Fruit fly (Drosophila melanogaster) whole organism, adult: Measurements from ENCODE around the gene CG17105.

Experiments
- CG12768 ChIP-seq: fragments of 200-800 bp; sonication (Bioruptor generic); optimal IDR thresholded peaks from 2 replicates; lab custom pipeline; 2017; ENCODE audit warnings: missing biosample characterization, missing genetic modification characterization, mild to moderate bottlenecking, moderate library complexity, missing genetic modification reagents
- CG33017 ChIP-seq: fragments of 200-800 bp; sonication (Bioruptor generic); optimal IDR thresholded peaks from 2 replicates; lab custom pipeline; 2018; ENCODE audit warnings: missing biosample characterization, mild to moderate bottlenecking, missing genetic modification characterization, moderate library complexity
- CG7045 ChIP-seq: fragments of 200-800 bp; sonication (Bioruptor generic); optimal IDR thresholded peaks from 2 replicates; lab custom pipeline; 2017; ENCODE audit warnings: missing biosample characterization, mild to moderate bottlenecking, missing genetic modification characterization
- CG7101 ChIP-seq: fragments of 200-800 bp; sonication (Bioruptor generic); optimal IDR thresholded peaks from 2 replicates; lab custom pipeline; 2018; ENCODE audit warnings: missing biosample characterization, mild to moderate bottlenecking, missing genetic modification characterization, moderate library complexity
- Crg-1 ChIP-seq: fragments of 200-800 bp; sonication (Bioruptor generic); optimal IDR thresholded peaks from 2 replicates; lab custom pipeline; 2016; ENCODE audit warnings: missing biosample characterization, missing genetic modification characterization
- Hr96 ChIP-seq: fragments of 200-800 bp; sonication (Bioruptor generic); optimal IDR thresholded peaks from 2 replicates; lab custom pipeline; 2016; ENCODE audit warnings: missing biosample characterization, missing genetic modification characterization
- bab1 ChIP-seq: fragments of 200-800 bp; sonication (Bioruptor generic); optimal IDR thresholded peaks from 3 replicates; lab custom pipeline; 2019; ENCODE audit warnings: missing biosample characterization, mild to moderate bottlenecking, missing genetic modification characterization, moderate library complexity
- cnc ChIP-seq, 2 experiments: fragments of >200 bp; optimal IDR thresholded peaks; 2 replicates each; lab custom pipeline; 2017
- kay ChIP-seq: fragments of 200-800 bp; sonication (Bioruptor generic); peaks from one replicate; lab custom pipeline; 2016; ENCODE audit warnings: missing biosample characterization, missing genetic modification characterization, borderline replicate concordance
- ovo ChIP-seq: fragments of 200-800 bp; sonication (Bioruptor generic); optimal IDR thresholded peaks from 2 replicates; lab custom pipeline; 2016; ENCODE audit warnings: missing biosample characterization, missing genetic modification characterization

DNA sequence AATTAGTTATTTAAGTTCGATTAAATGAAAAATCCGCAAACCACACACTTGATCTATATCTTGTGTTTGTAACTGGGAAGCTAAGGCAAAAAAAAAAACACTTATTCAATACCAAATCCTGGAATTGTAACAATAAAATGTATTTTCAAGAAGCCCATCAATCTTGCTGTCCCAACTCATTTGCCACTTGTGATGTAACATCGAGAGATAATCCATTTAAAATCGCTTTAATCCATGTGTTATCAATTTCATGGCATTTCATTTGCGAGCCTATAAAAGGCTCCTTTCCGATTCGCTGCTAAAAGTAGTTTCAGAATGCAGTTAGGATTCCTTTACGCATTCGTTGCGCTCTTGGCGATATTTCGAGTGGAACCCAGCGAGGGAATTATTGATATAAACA lies 41.2 kb upstream of the CG17105 start, which contains the start of gene CG31872:
- no peak for TF ChIP-seq kay
- TF ChIP-seq CG33017 (tag; lab: Kevin White, UChicago) = no peak
- TF ChIP-seq bab1 (GFP tag; lab: Kevin White, UChicago) = no peak
- TF ChIP-seq Hr96 (GFP tag; lab: Kevin White, UChicago) = no peak
- no peak for TF ChIP-seq CG12768 (GFP tag; lab: Kevin White, UChicago)
- no peak for TF ChIP-seq CG7101 (tag; lab: Kevin White, UChicago)
- TF ChIP-seq cnc (optimal IDR thresholded peaks at IDR 0.05; lab: Kevin White, UChicago) = no peak
- no peak for TF ChIP-seq Crg-1 (GFP tag; lab: Kevin White, UChicago)
- no peak for TF ChIP-seq CG7045 (GFP tag; lab: Kevin White, UChicago)
- TF ChIP-seq ovo (GFP tag; lab: Kevin White, UChicago) = no peak
